Fruit fly (Drosophila melanogaster) whole organism, prepupa: ENCODE data around the gene tna.
A peak's percentile ranks its signal among the peaks of the same experiment; 100 is the strongest.

ENCODE experiments used
- CG11294 ChIP-seq: fragments of 200-800 bp; sonication (Bioruptor generic); IDR thresholded peaks from 2 replicates; pipeline ENCODE4 v1.3.6; 2022; ENCODE audit warnings: missing biosample characterization, missing genetic modification characterization
- CG11902 ChIP-seq: fragments of 200-800 bp; sonication (Bioruptor generic); optimal IDR thresholded peaks from 3 replicates; lab custom pipeline; 2016; ENCODE audit warnings: missing biosample characterization, missing genetic modification characterization
- CG1621 ChIP-seq: fragments of 200-800 bp; sonication (Bioruptor generic); optimal IDR thresholded peaks from 3 replicates; lab custom pipeline; 2018; ENCODE audit warnings: missing biosample characterization, mild to moderate bottlenecking, missing genetic modification characterization
- CG31627 ChIP-seq: fragments of 200-800 bp; sonication (Bioruptor generic); optimal IDR thresholded peaks from 3 replicates; lab custom pipeline; 2016; ENCODE audit warnings: missing biosample characterization, missing genetic modification characterization
- CG32006 ChIP-seq: fragments of 200-800 bp; sonication (Bioruptor generic); optimal IDR thresholded peaks from 3 replicates; lab custom pipeline; 2017; ENCODE audit warnings: missing biosample characterization, mild to moderate bottlenecking, missing genetic modification characterization
- CG4318 ChIP-seq: fragments of 200-800 bp; sonication (Bioruptor generic); optimal IDR thresholded peaks from 3 replicates; lab custom pipeline; 2017; ENCODE audit warnings: missing biosample characterization, mild to moderate bottlenecking, missing genetic modification characterization
- CG6163 ChIP-seq: fragments of 200-800 bp; sonication (Bioruptor generic); IDR thresholded peaks from 3 replicates; pipeline ENCODE4 v1.3.6; 2022; ENCODE audit warnings: missing biosample characterization, missing genetic modification characterization
- CG6792 ChIP-seq: fragments of 200-800 bp; sonication (Bioruptor generic); optimal IDR thresholded peaks from 3 replicates; lab custom pipeline; 2016; ENCODE audit warnings: missing biosample characterization, missing genetic modification characterization
- CG7368 ChIP-seq: fragments of 200-800 bp; sonication (Bioruptor generic); optimal IDR thresholded peaks from 3 replicates; lab custom pipeline; 2016; ENCODE audit warnings: missing biosample characterization, missing genetic modification characterization
- CG8319 ChIP-seq: fragments of 200-800 bp; sonication (Bioruptor generic); optimal IDR thresholded peaks from 3 replicates; lab custom pipeline; 2016; ENCODE audit warnings: missing biosample characterization, missing genetic modification characterization
- Eip78C ChIP-seq: fragments of 200-800 bp; sonication (Bioruptor generic); peaks from one replicate; lab custom pipeline; 2016; ENCODE audit warnings: missing biosample characterization, missing genetic modification characterization
- Eip93F ChIP-seq: fragments of 200-800 bp; sonication (Bioruptor generic); optimal IDR thresholded peaks from 2 replicates; lab custom pipeline; 2016; ENCODE audit warnings: missing biosample characterization, mild to moderate bottlenecking, missing genetic modification characterization
- Hr4 ChIP-seq: fragments of 200-800 bp; sonication (Bioruptor generic); optimal IDR thresholded peaks from 3 replicates; lab custom pipeline; 2016; ENCODE audit warnings: missing biosample characterization, missing genetic modification characterization
- Sox102F ChIP-seq: fragments of 200-800 bp; sonication (Bioruptor generic); optimal IDR thresholded peaks from 2 replicates; lab custom pipeline; 2016; ENCODE audit warnings: missing biosample characterization, mild to moderate bottlenecking, missing genetic modification characterization
- achi ChIP-seq: fragments of 200-800 bp; sonication (Bioruptor generic); optimal IDR thresholded peaks from 3 replicates; lab custom pipeline; 2016; ENCODE audit warnings: missing biosample characterization, missing genetic modification characterization
- acj6 ChIP-seq: fragments of 200-800 bp; sonication (Bioruptor generic); optimal IDR thresholded peaks from 3 replicates; lab custom pipeline; 2016; ENCODE audit warnings: missing biosample characterization, missing genetic modification characterization
- eg ChIP-seq: fragments of 200-800 bp; sonication (Bioruptor generic); IDR thresholded peaks from 3 replicates; pipeline ENCODE4 v1.3.6; 2022; ENCODE audit warnings: missing biosample characterization, missing genetic modification characterization
- esn ChIP-seq: fragments of 200-800 bp; sonication (Bioruptor generic); optimal IDR thresholded peaks from 2 replicates; lab custom pipeline; 2016; ENCODE audit warnings: missing biosample characterization, mild to moderate bottlenecking, missing genetic modification characterization, moderate library complexity
- fd59A ChIP-seq: fragments of 200-800 bp; sonication (Bioruptor generic); optimal IDR thresholded peaks from 2 replicates; lab custom pipeline; 2017; ENCODE audit warnings: missing biosample characterization, mild to moderate bottlenecking, missing genetic modification characterization, missing genetic modification reagents
- fkh ChIP-seq: fragments of 200-800 bp; sonication (Bioruptor generic); optimal IDR thresholded peaks from 3 replicates; lab custom pipeline; 2017; ENCODE audit warnings: missing biosample characterization, mild to moderate bottlenecking, missing genetic modification characterization, moderate library complexity
- net ChIP-seq: fragments of 200-800 bp; sonication (Bioruptor generic); optimal IDR thresholded peaks from 3 replicates; lab custom pipeline; 2016; ENCODE audit warnings: missing biosample characterization, missing genetic modification characterization
- vri ChIP-seq: fragments of 200-800 bp; sonication (Bioruptor generic); optimal IDR thresholded peaks from 3 replicates; lab custom pipeline; 2016; ENCODE audit warnings: missing biosample characterization, mild to moderate bottlenecking, missing genetic modification characterization

The tna gene

dm6 chr3L:10922973-10923372, 87.6 kb downstream of the tna start (continued):
- TF ChIP-seq CG8319 (GFP tag; lab: Kevin White, UChicago) = no peak
- no peak for TF ChIP-seq CG11902 (GFP tag; lab: Kevin White, UChicago)
- TF ChIP-seq net (GFP tag; lab: Kevin White, UChicago) = peak; percentile 14
- peak; percentile 49 for TF ChIP-seq achi
- peak; percentile 50 for TF ChIP-seq fd59A (GFP tag; lab: Kevin White, UChicago)
- TF ChIP-seq fkh (GFP tag; lab: Kevin White, UChicago) = no peak
- TF ChIP-seq eg (GFP tag; lab: Robert Waterston, UW) = no peak
- TF ChIP-seq Eip93F (GFP tag; lab: Kevin White, UChicago) = no peak
- TF ChIP-seq acj6 (GFP tag; lab: Kevin White, UChicago) = peak; percentile 30
- no peak for TF ChIP-seq CG31627 (GFP tag; lab: Kevin White, UChicago)
- no peak for TF ChIP-seq CG6163 (GFP tag; lab: Robert Waterston, UW)
- no peak for TF ChIP-seq Hr4
- peak; percentile 56 for TF ChIP-seq CG4318
- TF ChIP-seq CG7368 (GFP tag; lab: Kevin White, UChicago) = no peak
- no peak for TF ChIP-seq CG11294

dm6 chr3L:10924683-10925082, 89.4 kb downstream of the tna start:
- no peak for TF ChIP-seq esn
- no peak for TF ChIP-seq CG1621
- no peak for TF ChIP-seq Sox102F (GFP tag; lab: Kevin White, UChicago)
- TF ChIP-seq CG6792 = no peak
- TF ChIP-seq Eip78C (GFP tag; lab: Kevin White, UChicago) = no peak
- TF ChIP-seq vri (GFP tag; lab: Kevin White, UChicago) = no peak
- TF ChIP-seq CG31627 (GFP tag; lab: Kevin White, UChicago) = no peak
- TF ChIP-seq CG4318 = no peak
- peak; percentile 30 for TF ChIP-seq CG32006 (GFP tag; lab: Kevin White, UChicago)
